Worm (Caenorhabditis elegans): ENCODE measurements around the gene K07F5.8.

Gene K07F5.8

DNA sequence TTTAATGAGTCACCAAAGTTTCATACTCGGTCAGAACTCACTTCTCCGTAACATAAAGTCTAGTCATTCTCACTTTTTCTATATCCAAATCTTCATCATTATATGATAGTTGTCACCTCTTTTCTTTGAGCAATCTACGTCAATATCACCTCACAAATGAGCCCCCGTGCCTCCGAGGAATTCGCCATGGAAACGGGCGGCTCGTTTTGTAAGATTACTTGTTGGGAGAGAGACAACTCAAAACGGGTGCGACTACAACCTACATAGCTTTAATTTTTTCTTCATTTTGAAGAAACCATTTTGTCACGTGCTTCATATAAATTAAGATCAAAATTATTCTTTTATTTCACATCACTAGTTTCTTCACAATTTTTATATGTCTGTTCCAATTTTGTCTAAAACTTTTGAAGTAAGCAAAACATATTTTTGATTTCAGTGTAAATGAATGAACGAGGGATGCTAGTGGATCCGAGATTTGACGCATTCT lies 29.4 kb upstream of the K07F5.8 start, which contains the start of gene nhr-4:
Gene nhr-4 (plus strand): TSS at position 437 of the 487 bp plus-strand sequence.
- TF ChIP-seq sdz-12 (GFP tag; optimal IDR thresholded peaks at IDR 0.05): no peak
- no peak for TF ChIP-seq cey-2 (tag; optimal IDR thresholded peaks at IDR 0.05; ENCODE audit: borderline replicate concordance, insufficient read depth)
- no peak for TF ChIP-seq ceh-28 (tag; optimal IDR thresholded peaks at IDR 0.05)
- TF ChIP-seq tag-97 (GFP tag; IDR thresholded peaks at IDR 0.05): no peak
- no peak for TF ChIP-seq T20F7.1 (GFP tag; optimal IDR thresholded peaks at IDR 0.05)
- TF ChIP-seq ces-1 (GFP tag; optimal IDR thresholded peaks at IDR 0.05): no peak
- no peak for TF ChIP-seq nhr-41 (GFP tag; IDR thresholded peaks at IDR 0.05)
- no peak for TF ChIP-seq nhr-76 (tag; optimal IDR thresholded peaks at IDR 0.05)
- no peak for TF ChIP-seq ceh-82 (tag; optimal IDR thresholded peaks at IDR 0.05)
- TF ChIP-seq nhr-77 (tag; optimal IDR thresholded peaks at IDR 0.05): no peak
- no peak for TF ChIP-seq snpc-1.2 (GFP tag; IDR thresholded peaks at IDR 0.05)
- no peak for TF ChIP-seq tra-1 (GFP tag; IDR thresholded peaks at IDR 0.05)
- no peak for TF ChIP-seq nhr-102 (tag; optimal IDR thresholded peaks at IDR 0.05)
- no peak for TF ChIP-seq mep-1 (tag; optimal IDR thresholded peaks at IDR 0.05)
- TF ChIP-seq pqm-1 (tag; optimal IDR thresholded peaks at IDR 0.05): no peak
- no peak for TF ChIP-seq fos-1 (tag; optimal IDR thresholded peaks at IDR 0.05)
- no peak for TF ChIP-seq unc-130 (GFP tag; optimal IDR thresholded peaks at IDR 0.05)

DNA sequence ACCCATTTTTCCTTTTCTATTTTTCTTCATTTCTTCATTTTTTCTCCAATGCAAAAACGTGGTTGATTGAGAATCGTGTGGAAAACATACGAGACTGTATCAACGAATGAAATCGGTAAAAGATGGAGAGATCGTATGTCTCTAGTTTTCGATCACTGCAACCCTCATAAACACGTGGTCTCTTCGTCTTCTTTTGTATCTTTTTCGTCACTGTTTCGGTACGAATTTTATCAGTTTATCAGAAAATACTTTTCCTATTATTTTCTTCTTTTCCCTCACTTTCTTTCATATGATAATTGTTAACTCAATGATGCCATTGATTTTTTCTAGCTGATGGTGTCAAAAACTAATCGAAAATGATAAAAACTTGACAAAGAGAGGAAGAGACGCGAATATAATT lies 26.1 kb upstream of the K07F5.8 start:
- TF ChIP-seq mdl-1 (tag; optimal IDR thresholded peaks at IDR 0.05) (peak in 1 of 2 experiments; percentile 81), nhr-41 (GFP tag; IDR thresholded peaks at IDR 0.05) (no peak), spr-3 (GFP tag; optimal IDR thresholded peaks at IDR 0.05) (no peak), madf-5 (GFP tag; IDR thresholded peaks at IDR 0.05) (no peak), T20F7.1 (GFP tag; optimal IDR thresholded peaks at IDR 0.05) (peak; percentile 44), zfp-2 (tag; optimal IDR thresholded peaks at IDR 0.05) (no peak), zip-2 (tag; optimal IDR thresholded peaks at IDR 0.05) (no peak), madf-9 (GFP tag; conservative IDR thresholded peaks at IDR 0.05) (no peak), dmd-9 (GFP tag; IDR thresholded peaks at IDR 0.05) (no peak), ceh-44 (GFP tag; IDR thresholded peaks at IDR 0.05) (no peak), fkh-10 (GFP tag; optimal IDR thresholded peaks at IDR 0.05) (no peak), cey-2 (tag; optimal IDR thresholded peaks at IDR 0.05; ENCODE audit: borderline replicate concordance, insufficient read depth) (peak; percentile 44), ceh-28 (tag; optimal IDR thresholded peaks at IDR 0.05) (no peak), hlh-11 (tag; optimal IDR thresholded peaks at IDR 0.05) (peak; percentile 80), zip-11 (GFP tag; IDR thresholded peaks at IDR 0.05) (no peak), ztf-7 (tag; optimal IDR thresholded peaks at IDR 0.05) (no peak), mep-1 (tag; optimal IDR thresholded peaks at IDR 0.05) (peak; percentile 50), dpl-1 (GFP tag; optimal IDR thresholded peaks at IDR 0.05) (peak; percentile 14), F26F4.8 (GFP tag; conservative IDR thresholded peaks at IDR 0.05) (no peak), nhr-10 (tag; optimal IDR thresholded peaks at IDR 0.05) (no peak), aha-1 (tag) (no peak), daf-19 (GFP tag; conservative IDR thresholded peaks at IDR 0.05) (no peak), mxl-2 (GFP tag; conservative IDR thresholded peaks at IDR 0.05) (no peak), rbr-2 (tag; optimal IDR thresholded peaks at IDR 0.05) (no peak), hif-1 (tag; optimal IDR thresholded peaks at IDR 0.05) (no peak), vab-7 (GFP tag; IDR thresholded peaks at IDR 0.05) (no peak), ZK337.2 (GFP tag; IDR thresholded peaks at IDR 0.05) (no peak), lsy-2 (tag; optimal IDR thresholded peaks at IDR 0.05) (peak in 1 of 2 experiments; percentile 60), snpc-1.2 (GFP tag; IDR thresholded peaks at IDR 0.05) (no peak), Y75B8A.6 (GFP tag; IDR thresholded peaks at IDR 0.05) (no peak), daf-12 (tag; optimal IDR thresholded peaks at IDR 0.05) (no peak), fos-1 (tag; optimal IDR thresholded peaks at IDR 0.05) (no peak), dmd-6 (GFP tag; IDR thresholded peaks at IDR 0.05) (peak; percentile 92), nhr-25 (tag; optimal IDR thresholded peaks at IDR 0.05; ENCODE audit: borderline replicate concordance, insufficient read depth) (no peak), nhr-237 (tag; optimal IDR thresholded peaks at IDR 0.05) (no peak), skn-1 (tag; optimal IDR thresholded peaks at IDR 0.05) (no peak), ZK546.5 (tag; optimal IDR thresholded peaks at IDR 0.05) (no peak), lin-13 (GFP tag; optimal IDR thresholded peaks at IDR 0.05) (no peak), duxl-1 (tag; optimal IDR thresholded peaks at IDR 0.05; ENCODE audit: poor library complexity) (no peak)
